Worm (Caenorhabditis elegans) whole organism, young adult: ENCODE measurements around the gene M01F1.9.
A peak's percentile ranks its signal among the peaks of the same experiment; 100 is the strongest.

Experiments
- B0336.3 ChIP-seq: fragments of 200-800 bp; sonication (Bioruptor generic); IDR thresholded peaks from 2 replicates; pipeline ENCODE4 v1.3.6; 2022; ENCODE audit warnings: missing genetic modification characterization, missing compliant biosample characterization
- C06A6.2 ChIP-seq: fragments of 200-800 bp; sonication (Bioruptor generic); conservative IDR thresholded peaks from 2 replicates; pipeline ENCODE4 v1.3.6; 2022; ENCODE audit warnings: missing genetic modification characterization, missing compliant biosample characterization
- F22D6.2 ChIP-seq: sonication (generic microtip); optimal IDR thresholded peaks from 2 replicates; lab custom pipeline; 2016; ENCODE audit warnings: mild to moderate bottlenecking, missing genetic modification characterization, missing compliant biosample characterization
- F23B12.7 ChIP-seq: sonication (generic microtip); optimal IDR thresholded peaks from 2 replicates; lab custom pipeline; 2017; ENCODE audit warnings: missing genetic modification characterization, mild to moderate bottlenecking, missing compliant biosample characterization, antibody characterized with exemption, moderate library complexity; ENCODE audit not compliant: insufficient read depth
- F33H1.4 ChIP-seq: fragments of 200-800 bp; sonication (Bioruptor generic); IDR thresholded peaks from 2 replicates; pipeline ENCODE4 v1.3.6; 2022; ENCODE audit warnings: missing genetic modification reagents, missing genetic modification characterization, missing compliant biosample characterization
- F52B5.7 ChIP-seq: sonication (generic microtip); optimal IDR thresholded peaks from 2 replicates; lab custom pipeline; 2016; ENCODE audit warnings: mild to moderate bottlenecking, missing genetic modification characterization, missing compliant biosample characterization
- F55B11.4 ChIP-seq: sonication (generic microtip); optimal IDR thresholded peaks from 2 replicates; lab custom pipeline; 2016; ENCODE audit warnings: missing compliant biosample characterization, missing genetic modification characterization, borderline replicate concordance; ENCODE audit not compliant: insufficient read depth
- T26A5.8 ChIP-seq: sonication (generic microtip); optimal IDR thresholded peaks from 2 replicates; lab custom pipeline; 2016; ENCODE audit warnings: missing genetic modification characterization, missing compliant biosample characterization
- Y53F4B.3 ChIP-seq: fragments of 200-800 bp; sonication (Bioruptor generic); IDR thresholded peaks from 2 replicates; pipeline ENCODE4 v1.3.6; 2022; ENCODE audit warnings: missing genetic modification reagents, missing genetic modification characterization, missing compliant biosample characterization
- Y53G8AR.9 ChIP-seq: fragments of 200-800 bp; sonication (Bioruptor generic); conservative IDR thresholded peaks from 2 replicates; pipeline ENCODE4 v1.3.6; 2022; ENCODE audit warnings: missing genetic modification reagents, missing genetic modification characterization, missing compliant biosample characterization
- Y95B8A.8 ChIP-seq: fragments of 200-800 bp; sonication (Bioruptor generic); IDR thresholded peaks from 2 replicates; pipeline ENCODE4 v1.3.6; 2022; ENCODE audit warnings: missing genetic modification reagents, missing genetic modification characterization, missing compliant biosample characterization
- ama-1 ChIP-seq, 3 experiments: fragments of 150-350 bp in 1 of 3; sonication (generic microtip) in 2 of 3; optimal IDR thresholded peaks; 2 replicates each; lab custom pipeline; 2014 to 2018; ENCODE audit warnings: missing biosample characterization in 2 of 3, missing genetic modification characterization in 2 of 3, missing genetic modification reagents in 2 of 3
- aptf-2 ChIP-seq: fragments of 200-800 bp; sonication (Bioruptor generic); conservative IDR thresholded peaks from 2 replicates; pipeline ENCODE4 v1.3.6; 2022; ENCODE audit warnings: missing genetic modification reagents, missing genetic modification characterization, missing compliant biosample characterization
- attf-6 ChIP-seq: fragments of 200-800 bp; sonication (Bioruptor generic); IDR thresholded peaks from 2 replicates; pipeline ENCODE4 v1.3.6; 2022; ENCODE audit warnings: missing genetic modification reagents, missing genetic modification characterization, missing compliant biosample characterization
- ccch-3 ChIP-seq: fragments of 200-800 bp; sonication (Bioruptor generic); optimal IDR thresholded peaks from 2 replicates; lab custom pipeline; 2018; ENCODE audit warnings: mild to moderate bottlenecking, missing genetic modification characterization, missing compliant biosample characterization
- cebp-2 ChIP-seq: fragments of 200-800 bp; sonication (Bioruptor generic); IDR thresholded peaks from 2 replicates; pipeline ENCODE4 v1.3.6; 2022; ENCODE audit warnings: missing genetic modification characterization, missing compliant biosample characterization
- ceh-40 ChIP-seq: fragments of 200-800 bp; sonication (Bioruptor generic); IDR thresholded peaks from 2 replicates; pipeline ENCODE4 v1.3.6; 2022; ENCODE audit warnings: missing genetic modification characterization, missing compliant biosample characterization
- ceh-58 ChIP-seq: fragments of 200-800 bp; sonication (Bioruptor generic); IDR thresholded peaks from 2 replicates; pipeline ENCODE4 v1.3.6; 2022; ENCODE audit warnings: missing genetic modification characterization, missing compliant biosample characterization
- ceh-91 ChIP-seq: fragments of 200-800 bp; sonication (Bioruptor generic); IDR thresholded peaks from 2 replicates; pipeline ENCODE4 v1.3.6; 2022; ENCODE audit warnings: missing genetic modification reagents, missing genetic modification characterization, missing compliant biosample characterization
- chd-7 ChIP-seq: sonication (generic microtip); optimal IDR thresholded peaks from 2 replicates; lab custom pipeline; 2016; ENCODE audit warnings: mild to moderate bottlenecking, missing genetic modification characterization, moderate library complexity, missing compliant biosample characterization
- dox-1 ChIP-seq: fragments of 200-800 bp; sonication (Bioruptor generic); IDR thresholded peaks from 2 replicates; pipeline ENCODE4 v1.3.6; 2022; ENCODE audit warnings: missing genetic modification reagents, missing genetic modification characterization, missing compliant biosample characterization
- dpl-1 ChIP-seq: fragments of 150-350 bp; optimal IDR thresholded peaks from 2 replicates; lab custom pipeline; 2014; ENCODE audit warnings: missing biosample characterization, missing genetic modification reagents, missing genetic modification characterization
- egl-18 ChIP-seq: fragments of 200-800 bp; sonication (Bioruptor generic); IDR thresholded peaks from 2 replicates; pipeline ENCODE4 v1.3.6; 2022; ENCODE audit warnings: missing genetic modification reagents, missing genetic modification characterization, missing compliant biosample characterization
- gei-17 ChIP-seq: fragments of 200-800 bp; sonication (Bioruptor generic); optimal IDR thresholded peaks from 2 replicates; lab custom pipeline; 2018; ENCODE audit warnings: mild to moderate bottlenecking, missing genetic modification characterization, missing compliant biosample characterization
- him-1 ChIP-seq: sonication (generic microtip); optimal IDR thresholded peaks from 2 replicates; lab custom pipeline; 2016; ENCODE audit warnings: missing genotype, missing genetic modification reagents, missing genetic modification characterization, missing compliant biosample characterization
- hlh-12 ChIP-seq: sonication (generic microtip); optimal IDR thresholded peaks from 2 replicates; lab custom pipeline; 2016; ENCODE audit warnings: missing genetic modification characterization, missing compliant biosample characterization
- hmg-1.2 ChIP-seq: fragments of 200-800 bp; sonication (Bioruptor generic); IDR thresholded peaks from 2 replicates; pipeline ENCODE4 v1.3.6; 2022; ENCODE audit warnings: missing genetic modification reagents, missing genetic modification characterization, missing compliant biosample characterization
- hmg-20 ChIP-seq: fragments of 200-800 bp; sonication (Bioruptor generic); IDR thresholded peaks from 2 replicates; pipeline ENCODE4 v1.3.6; 2022; ENCODE audit warnings: missing genetic modification reagents, missing genetic modification characterization, missing compliant biosample characterization
- hsf-1 ChIP-seq: fragments of 200-800 bp; sonication (Bioruptor generic); IDR thresholded peaks from 2 replicates; pipeline ENCODE4 v1.3.6; 2022; ENCODE audit warnings: missing genetic modification reagents, missing genetic modification characterization, missing compliant biosample characterization
- lsl-1 ChIP-seq: fragments of 200-800 bp; sonication (Bioruptor generic); optimal IDR thresholded peaks from 2 replicates; lab custom pipeline; 2018; ENCODE audit warnings: mild to moderate bottlenecking, missing genetic modification characterization, moderate library complexity, missing compliant biosample characterization
- madf-3 ChIP-seq: fragments of 200-800 bp; sonication (Bioruptor generic); IDR thresholded peaks from 2 replicates; pipeline ENCODE4 v1.3.6; 2022; ENCODE audit warnings: missing genetic modification reagents, missing genetic modification characterization, missing compliant biosample characterization
- madf-8 ChIP-seq: fragments of 200-800 bp; sonication (Bioruptor generic); conservative IDR thresholded peaks from 2 replicates; pipeline ENCODE4 v1.3.6; 2022; ENCODE audit warnings: missing genetic modification reagents, missing genetic modification characterization, missing compliant biosample characterization
- nfya-1 ChIP-seq: sonication (generic microtip); optimal IDR thresholded peaks from 2 replicates; lab custom pipeline; 2017; ENCODE audit warnings: antibody characterized with exemption, missing compliant biosample characterization, missing genetic modification characterization, borderline replicate concordance; ENCODE audit not compliant: insufficient read depth
- nhr-27 ChIP-seq: fragments of 200-800 bp; sonication (Bioruptor generic); optimal IDR thresholded peaks from 2 replicates; lab custom pipeline; 2018; ENCODE audit warnings: mild to moderate bottlenecking, missing genetic modification characterization, moderate library complexity, missing compliant biosample characterization
- nhr-80 ChIP-seq: sonication (generic microtip); optimal IDR thresholded peaks from 2 replicates; lab custom pipeline; 2016; ENCODE audit warnings: missing genetic modification characterization, missing compliant biosample characterization
- rcor-1 ChIP-seq: fragments of 200-800 bp; sonication (Bioruptor generic); IDR thresholded peaks from 2 replicates; pipeline ENCODE4 v1.3.6; 2022; ENCODE audit warnings: missing genetic modification reagents, missing genetic modification characterization, missing compliant biosample characterization
- repo-1 ChIP-seq: sonication (generic microtip); optimal IDR thresholded peaks from 2 replicates; lab custom pipeline; 2017; ENCODE audit warnings: mild to moderate bottlenecking, missing genetic modification characterization, missing compliant biosample characterization
- snpc-4 ChIP-seq, 5 experiments: fragments of 150-350 bp in 1 of 5; sonication (generic microtip) in 4 of 5; optimal IDR thresholded peaks; 2 replicates each; lab custom pipeline; 2014 to 2018; ENCODE audit warnings: missing genetic modification characterization in 5 of 5, missing biosample characterization in 3 of 5, antibody characterized with exemption in 2 of 5, mild to moderate bottlenecking in 2 of 5, missing compliant biosample characterization in 2 of 5, missing genotype in 2 of 5, moderate library complexity in 2 of 5, missing genetic modification reagents in 1 of 5
- unc-62 ChIP-seq: fragments of 150-350 bp; optimal IDR thresholded peaks from 2 replicates; lab custom pipeline; 2014; ENCODE audit warnings: missing biosample characterization, missing genetic modification reagents, missing genetic modification characterization
- zfh-2 ChIP-seq: fragments of 200-800 bp; sonication (Bioruptor generic); conservative IDR thresholded peaks from 2 replicates; pipeline ENCODE4 v1.3.6; 2022; ENCODE audit warnings: missing genetic modification reagents, missing genetic modification characterization, missing compliant biosample characterization
- ztf-3 ChIP-seq: fragments of 200-800 bp; sonication (Bioruptor generic); optimal IDR thresholded peaks from 2 replicates; lab custom pipeline; 2018; ENCODE audit warnings: mild to moderate bottlenecking, missing genetic modification characterization, missing compliant biosample characterization
- ztf-6 ChIP-seq: fragments of 200-800 bp; sonication (Bioruptor generic); IDR thresholded peaks from 2 replicates; pipeline ENCODE4 v1.3.6; 2022; ENCODE audit warnings: missing genetic modification reagents, missing genetic modification characterization, missing compliant biosample characterization

Gene M01F1.9

DNA sequence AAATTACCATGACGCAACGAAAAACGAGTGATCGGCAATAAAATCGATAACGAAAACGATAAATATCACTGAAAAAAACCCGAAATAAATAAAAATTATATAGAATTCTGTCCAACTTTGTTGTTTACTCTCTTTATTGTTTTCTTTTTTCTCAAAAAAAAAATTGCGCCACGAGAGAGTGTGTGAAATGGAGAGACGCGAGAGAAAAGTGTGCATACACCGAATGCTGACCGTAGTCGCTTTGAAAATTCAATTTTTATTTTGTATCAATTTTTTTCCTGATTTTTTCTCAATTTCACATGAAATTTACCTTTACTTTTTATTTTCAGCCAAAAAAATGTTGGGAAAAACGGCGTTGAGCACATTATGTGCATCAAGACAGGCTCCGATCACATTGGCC lies 11.1 kb upstream of the M01F1.9 start, which contains the start of the genes M01F1.4 and mrpl-35 (continued):
- no peak for TF ChIP-seq ama-1 (optimal IDR thresholded peaks at IDR 0.05; lab: Kevin White, UChicago)
- no peak for TF ChIP-seq ama-1 (GFP tag; optimal IDR thresholded peaks at IDR 0.05; lab: Kevin White, UChicago)
- TF ChIP-seq madf-3 (GFP tag; lab: Robert Waterston, UW): no peak
- no peak for TF ChIP-seq unc-62 (GFP tag; lab: Kevin White, UChicago)
- peak; percentile 44; the same call in 1 of the 2 replicates for TF ChIP-seq F33H1.4 (GFP tag; lab: Robert Waterston, UW)
- no peak for TF ChIP-seq attf-6 (GFP tag; lab: Robert Waterston, UW)
- TF ChIP-seq ceh-58 (GFP tag; lab: Robert Waterston, UW): no peak
- TF ChIP-seq zfh-2 (GFP tag; lab: Robert Waterston, UW): no peak
- TF ChIP-seq F23B12.7 (tag; lab: Kevin White, UChicago): no peak
- no peak for TF ChIP-seq T26A5.8
- TF ChIP-seq Y95B8A.8: no peak
- no peak for TF ChIP-seq ztf-3 (GFP tag; lab: Kevin White, UChicago)
- no peak for TF ChIP-seq Y53G8AR.9
- TF ChIP-seq Y53F4B.3 (GFP tag; lab: Robert Waterston, UW): no peak
- TF ChIP-seq ccch-3 (GFP tag; lab: Kevin White, UChicago): no peak
- TF ChIP-seq nfya-1 (tag; lab: Kevin White, UChicago): no peak
- TF ChIP-seq F22D6.2: no peak
- TF ChIP-seq aptf-2 (GFP tag; lab: Robert Waterston, UW): no peak
- no peak for TF ChIP-seq madf-8 (GFP tag; lab: Robert Waterston, UW)
- no peak for TF ChIP-seq ceh-91
- no peak for TF ChIP-seq rcor-1 (GFP tag; lab: Robert Waterston, UW)
- TF ChIP-seq ztf-6 (GFP tag; lab: Robert Waterston, UW): no peak
- TF ChIP-seq lsl-1 (GFP tag; lab: Kevin White, UChicago): peak; percentile 78
- TF ChIP-seq dox-1: peak; percentile 44
- no peak for TF ChIP-seq C06A6.2
- no peak for TF ChIP-seq snpc-4 (GFP tag; optimal IDR thresholded peaks at IDR 0.05; lab: Kevin White, UChicago)
- peak in 3 of 4 experiments; percentile 6 to 36 (median 27) for TF ChIP-seq snpc-4 (tag; optimal IDR thresholded peaks at IDR 0.05; lab: Kevin White, UChicago)
- peak; percentile 97 for TF ChIP-seq hmg-1.2
- no peak for TF ChIP-seq egl-18 (GFP tag; lab: Robert Waterston, UW)
- TF ChIP-seq gei-17 (GFP tag; lab: Kevin White, UChicago): no peak
- no peak for TF ChIP-seq hsf-1 (GFP tag; lab: Robert Waterston, UW)
- no peak for TF ChIP-seq B0336.3 (GFP tag; lab: Robert Waterston, UW)
- no peak for TF ChIP-seq hmg-20
- TF ChIP-seq nhr-80 (tag; lab: Kevin White, UChicago): peak; percentile 13
- no peak for TF ChIP-seq chd-7 (tag; lab: Kevin White, UChicago)
- TF ChIP-seq hlh-12: no peak
- no peak for TF ChIP-seq dpl-1 (GFP tag; lab: Kevin White, UChicago)
- TF ChIP-seq F55B11.4 (tag; lab: Kevin White, UChicago): no peak
- no peak for TF ChIP-seq him-1 (tag; lab: Kevin White, UChicago)
- TF ChIP-seq ceh-40 (GFP tag; lab: Robert Waterston, UW): no peak
- TF ChIP-seq cebp-2: no peak
- no peak for TF ChIP-seq nhr-27 (tag; lab: Kevin White, UChicago)
- no peak for TF ChIP-seq repo-1 (tag; lab: Kevin White, UChicago)
- no peak for TF ChIP-seq F52B5.7 (tag; lab: Kevin White, UChicago)
